Fruit fly (Drosophila melanogaster) whole organism, prepupa: Measurements from ENCODE around the gene CG43407.

ENCODE experiments used
- Blimp-1 ChIP-seq: fragments of 200-800 bp; sonication (Bioruptor generic); optimal IDR thresholded peaks from 3 replicates; lab custom pipeline; 2017; ENCODE audit warnings: missing biosample characterization, missing genetic modification characterization, mild to moderate bottlenecking, moderate library complexity, missing genetic modification reagents
- CG10631 ChIP-seq: fragments of 200-800 bp; sonication (Bioruptor generic); optimal IDR thresholded peaks from 2 replicates; lab custom pipeline; 2016; ENCODE audit warnings: missing biosample characterization, missing genetic modification characterization
- CG10669 ChIP-seq: fragments of 200-800 bp; sonication (Bioruptor generic); optimal IDR thresholded peaks from 3 replicates; lab custom pipeline; 2018; ENCODE audit warnings: missing biosample characterization, mild to moderate bottlenecking, missing genetic modification characterization, moderate library complexity
- CG11762 ChIP-seq: fragments of 200-800 bp; sonication (Bioruptor generic); optimal IDR thresholded peaks from 3 replicates; lab custom pipeline; 2016; ENCODE audit warnings: missing biosample characterization, missing genetic modification characterization; ENCODE audit not compliant: insufficient read depth
- CG11902 ChIP-seq: fragments of 200-800 bp; sonication (Bioruptor generic); optimal IDR thresholded peaks from 3 replicates; lab custom pipeline; 2016; ENCODE audit warnings: missing biosample characterization, missing genetic modification characterization
- CG15336 ChIP-seq: fragments of 200-800 bp; sonication (Bioruptor generic); IDR thresholded peaks from 2 replicates; pipeline ENCODE4 v1.3.6; 2022; ENCODE audit warnings: missing biosample characterization, missing genetic modification characterization
- CG1621 ChIP-seq: fragments of 200-800 bp; sonication (Bioruptor generic); optimal IDR thresholded peaks from 3 replicates; lab custom pipeline; 2018; ENCODE audit warnings: missing biosample characterization, mild to moderate bottlenecking, missing genetic modification characterization
- CG16779 ChIP-seq: fragments of 200-800 bp; sonication (Bioruptor generic); optimal IDR thresholded peaks from 3 replicates; lab custom pipeline; 2017; ENCODE audit warnings: missing biosample characterization, mild to moderate bottlenecking, missing genetic modification characterization
- CG3032 ChIP-seq: fragments of 200-800 bp; optimal IDR thresholded peaks from 2 replicates; lab custom pipeline; 2019; ENCODE audit warnings: missing biosample characterization, mild to moderate bottlenecking, missing genetic modification characterization, moderate library complexity
- CG31627 ChIP-seq: fragments of 200-800 bp; sonication (Bioruptor generic); optimal IDR thresholded peaks from 3 replicates; lab custom pipeline; 2016; ENCODE audit warnings: missing biosample characterization, missing genetic modification characterization
- CG32006 ChIP-seq: fragments of 200-800 bp; sonication (Bioruptor generic); optimal IDR thresholded peaks from 3 replicates; lab custom pipeline; 2017; ENCODE audit warnings: missing biosample characterization, mild to moderate bottlenecking, missing genetic modification characterization
- CG34406 ChIP-seq: fragments of 200-800 bp; sonication (Bioruptor generic); optimal IDR thresholded peaks from 3 replicates; lab custom pipeline; 2016; ENCODE audit warnings: missing biosample characterization, missing genetic modification characterization
- CG4318 ChIP-seq: fragments of 200-800 bp; sonication (Bioruptor generic); optimal IDR thresholded peaks from 3 replicates; lab custom pipeline; 2017; ENCODE audit warnings: missing biosample characterization, mild to moderate bottlenecking, missing genetic modification characterization
- CG6163 ChIP-seq: fragments of 200-800 bp; sonication (Bioruptor generic); IDR thresholded peaks from 3 replicates; pipeline ENCODE4 v1.3.6; 2022; ENCODE audit warnings: missing biosample characterization, missing genetic modification characterization
- CG6276 ChIP-seq: fragments of 200-800 bp; sonication (Bioruptor generic); optimal IDR thresholded peaks from 2 replicates; lab custom pipeline; 2017; ENCODE audit warnings: missing biosample characterization, mild to moderate bottlenecking, missing genetic modification characterization
- CG6792 ChIP-seq: fragments of 200-800 bp; sonication (Bioruptor generic); optimal IDR thresholded peaks from 3 replicates; lab custom pipeline; 2016; ENCODE audit warnings: missing biosample characterization, missing genetic modification characterization
- CG6808 ChIP-seq: fragments of 200-800 bp; sonication (Bioruptor generic); optimal IDR thresholded peaks from 3 replicates; lab custom pipeline; 2017; ENCODE audit warnings: missing biosample characterization, missing genetic modification characterization, mild to moderate bottlenecking, moderate library complexity, missing genetic modification reagents
- CG6854 ChIP-seq: fragments of 200-800 bp; sonication (Bioruptor generic); optimal IDR thresholded peaks from 2 replicates; lab custom pipeline; 2017; ENCODE audit warnings: missing biosample characterization, mild to moderate bottlenecking, missing genetic modification characterization
- CG8119 ChIP-seq: fragments of 200-800 bp; sonication (Bioruptor generic); IDR thresholded peaks from 3 replicates; pipeline ENCODE4 v1.3.6; 2022; ENCODE audit warnings: missing biosample characterization, missing genetic modification characterization
- CG8319 ChIP-seq: fragments of 200-800 bp; sonication (Bioruptor generic); optimal IDR thresholded peaks from 3 replicates; lab custom pipeline; 2016; ENCODE audit warnings: missing biosample characterization, missing genetic modification characterization
- CG8632 ChIP-seq: fragments of 200-800 bp; sonication (Bioruptor generic); optimal IDR thresholded peaks from 3 replicates; lab custom pipeline; 2016; ENCODE audit warnings: missing biosample characterization, missing genetic modification characterization
- CG9139 ChIP-seq: fragments of 200-800 bp; sonication (Bioruptor generic); optimal IDR thresholded peaks from 3 replicates; lab custom pipeline; 2017; ENCODE audit warnings: missing biosample characterization, mild to moderate bottlenecking, missing genetic modification characterization
- Eip78C ChIP-seq: fragments of 200-800 bp; sonication (Bioruptor generic); peaks from one replicate; lab custom pipeline; 2016; ENCODE audit warnings: missing biosample characterization, missing genetic modification characterization
- Eip93F ChIP-seq: fragments of 200-800 bp; sonication (Bioruptor generic); optimal IDR thresholded peaks from 2 replicates; lab custom pipeline; 2016; ENCODE audit warnings: missing biosample characterization, mild to moderate bottlenecking, missing genetic modification characterization
- Ets21C ChIP-seq: fragments of 200-800 bp; sonication (Bioruptor generic); optimal IDR thresholded peaks from 3 replicates; lab custom pipeline; 2016; ENCODE audit warnings: missing biosample characterization, missing genetic modification characterization
- Gug ChIP-seq: fragments of 200-800 bp; sonication (Bioruptor generic); IDR thresholded peaks from 2 replicates; pipeline ENCODE4 v1.3.6; 2022; ENCODE audit warnings: missing biosample characterization, missing genetic modification characterization
- Hr38 ChIP-seq: sonication (Bioruptor generic); optimal IDR thresholded peaks from 2 replicates; lab custom pipeline; 2016; ENCODE audit warnings: missing biosample characterization, missing genetic modification characterization
- Hr39 ChIP-seq: fragments of 200-800 bp; sonication (Bioruptor generic); optimal IDR thresholded peaks from 2 replicates; lab custom pipeline; 2016; ENCODE audit warnings: missing biosample characterization, missing genetic modification characterization
- Hr4 ChIP-seq: fragments of 200-800 bp; sonication (Bioruptor generic); optimal IDR thresholded peaks from 3 replicates; lab custom pipeline; 2016; ENCODE audit warnings: missing biosample characterization, missing genetic modification characterization
- Lpt ChIP-seq: fragments of 200-800 bp; sonication (Bioruptor generic); optimal IDR thresholded peaks from 3 replicates; lab custom pipeline; 2016; ENCODE audit warnings: missing biosample characterization, missing genetic modification characterization
- Met ChIP-seq: fragments of 200-800 bp; sonication (Bioruptor generic); optimal IDR thresholded peaks from 3 replicates; lab custom pipeline; 2016; ENCODE audit warnings: missing biosample characterization, missing genetic modification characterization
- OdsH ChIP-seq: fragments of 200-800 bp; sonication (Bioruptor generic); optimal IDR thresholded peaks from 3 replicates; lab custom pipeline; 2016; ENCODE audit warnings: missing biosample characterization, missing genetic modification characterization
- Smox ChIP-seq: fragments of 200-800 bp; sonication (Bioruptor generic); optimal IDR thresholded peaks from 3 replicates; lab custom pipeline; 2016; ENCODE audit warnings: missing biosample characterization, missing genetic modification characterization
- Sox102F ChIP-seq: fragments of 200-800 bp; sonication (Bioruptor generic); optimal IDR thresholded peaks from 2 replicates; lab custom pipeline; 2016; ENCODE audit warnings: missing biosample characterization, mild to moderate bottlenecking, missing genetic modification characterization
- Sox14 ChIP-seq: fragments of 200-800 bp; sonication (Bioruptor generic); optimal IDR thresholded peaks from 3 replicates; lab custom pipeline; 2016; ENCODE audit warnings: missing biosample characterization, missing genetic modification characterization
- Sox15 ChIP-seq: fragments of 200-800 bp; sonication (Bioruptor generic); optimal IDR thresholded peaks from 3 replicates; lab custom pipeline; 2016; ENCODE audit warnings: missing biosample characterization, missing genetic modification characterization
- acj6 ChIP-seq: fragments of 200-800 bp; sonication (Bioruptor generic); optimal IDR thresholded peaks from 3 replicates; lab custom pipeline; 2016; ENCODE audit warnings: missing biosample characterization, missing genetic modification characterization
- cyc ChIP-seq: fragments of 200-800 bp; sonication (Bioruptor generic); optimal IDR thresholded peaks from 3 replicates; lab custom pipeline; 2016; ENCODE audit warnings: missing biosample characterization, missing genetic modification characterization
- dac ChIP-seq: fragments of 200-800 bp; sonication (Bioruptor generic); optimal IDR thresholded peaks from 2 replicates; lab custom pipeline; 2017; ENCODE audit warnings: missing biosample characterization, mild to moderate bottlenecking, missing genetic modification characterization
- dsx ChIP-seq: fragments of 200-800 bp; optimal IDR thresholded peaks from 3 replicates; lab custom pipeline; 2019; ENCODE audit warnings: missing biosample characterization, mild to moderate bottlenecking, missing genetic modification characterization, moderate library complexity; ENCODE audit not compliant: poor library complexity, severe bottlenecking
- eg ChIP-seq: fragments of 200-800 bp; sonication (Bioruptor generic); IDR thresholded peaks from 3 replicates; pipeline ENCODE4 v1.3.6; 2022; ENCODE audit warnings: missing biosample characterization, missing genetic modification characterization
- esn ChIP-seq: fragments of 200-800 bp; sonication (Bioruptor generic); optimal IDR thresholded peaks from 2 replicates; lab custom pipeline; 2016; ENCODE audit warnings: missing biosample characterization, mild to moderate bottlenecking, missing genetic modification characterization, moderate library complexity
- fd59A ChIP-seq: fragments of 200-800 bp; sonication (Bioruptor generic); optimal IDR thresholded peaks from 2 replicates; lab custom pipeline; 2017; ENCODE audit warnings: missing biosample characterization, mild to moderate bottlenecking, missing genetic modification characterization, missing genetic modification reagents
- fd85E ChIP-seq: fragments of 200-800 bp; sonication (Bioruptor generic); optimal IDR thresholded peaks from 3 replicates; lab custom pipeline; 2016; ENCODE audit warnings: missing biosample characterization, missing genetic modification characterization
- fkh ChIP-seq: fragments of 200-800 bp; sonication (Bioruptor generic); optimal IDR thresholded peaks from 3 replicates; lab custom pipeline; 2017; ENCODE audit warnings: missing biosample characterization, mild to moderate bottlenecking, missing genetic modification characterization, moderate library complexity
- lz ChIP-seq: fragments of 200-800 bp; sonication (Bioruptor generic); optimal IDR thresholded peaks from 3 replicates; lab custom pipeline; 2016; ENCODE audit warnings: missing biosample characterization, missing genetic modification characterization
- net ChIP-seq: fragments of 200-800 bp; sonication (Bioruptor generic); optimal IDR thresholded peaks from 3 replicates; lab custom pipeline; 2016; ENCODE audit warnings: missing biosample characterization, missing genetic modification characterization
- pdm3 ChIP-seq: fragments of 200-800 bp; sonication (Bioruptor generic); optimal IDR thresholded peaks from 3 replicates; lab custom pipeline; 2016; ENCODE audit warnings: missing biosample characterization, missing genetic modification characterization
- spab ChIP-seq: fragments of 200-800 bp; sonication (Bioruptor generic); optimal IDR thresholded peaks from 2 replicates; lab custom pipeline; 2017; ENCODE audit warnings: missing biosample characterization, mild to moderate bottlenecking, missing genetic modification characterization, missing genetic modification reagents
- ss ChIP-seq, 2 experiments: fragments of 200-800 bp; sonication (Bioruptor generic); optimal IDR thresholded peaks; 2 replicates in 1 of 2; 3 replicates in 1 of 2; lab custom pipeline; 2017 to 2018; ENCODE audit warnings: mild to moderate bottlenecking in 2 of 2, missing biosample characterization in 2 of 2, missing genetic modification characterization in 2 of 2, moderate library complexity in 1 of 2
- svp ChIP-seq: fragments of 200-800 bp; sonication (Bioruptor generic); peaks from one replicate; lab custom pipeline; 2016; ENCODE audit warnings: missing biosample characterization, missing genetic modification characterization
- topi ChIP-seq: fragments of 200-800 bp; sonication (Bioruptor generic); optimal IDR thresholded peaks from 3 replicates; lab custom pipeline; 2016; ENCODE audit warnings: missing biosample characterization, missing genetic modification characterization
- vri ChIP-seq: fragments of 200-800 bp; sonication (Bioruptor generic); optimal IDR thresholded peaks from 3 replicates; lab custom pipeline; 2016; ENCODE audit warnings: missing biosample characterization, mild to moderate bottlenecking, missing genetic modification characterization

Gene CG43407

DNA sequence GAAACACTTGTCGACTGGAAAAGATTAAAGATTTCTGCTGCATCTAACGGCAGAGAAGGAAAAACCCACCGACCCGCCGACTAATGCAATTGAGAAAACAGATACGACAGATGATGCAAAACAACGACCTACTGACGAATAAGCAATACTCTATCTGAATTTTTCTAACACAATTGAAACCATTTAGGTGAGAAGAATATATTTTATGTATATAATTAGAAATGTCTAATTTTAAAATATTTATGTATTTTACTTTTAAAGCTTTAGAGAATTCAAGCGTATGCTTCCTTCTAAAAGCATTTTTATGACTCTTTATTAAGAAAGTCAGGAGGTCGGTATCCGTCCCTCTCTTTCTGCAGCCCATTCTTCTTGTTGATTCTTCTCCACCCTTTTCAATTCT lies 25.3 kb upstream of the CG43407 start:
- TF ChIP-seq Met (peak; percentile 24), CG8319 (GFP tag; lab: Kevin White, UChicago) (no peak), cyc (no peak), CG31627 (no peak), Lpt (GFP tag; lab: Kevin White, UChicago) (no peak), svp (peak; percentile 70), dsx (GFP tag; lab: Kevin White, UChicago) (no peak), CG6808 (GFP tag; lab: Kevin White, UChicago) (no peak), eg (GFP tag; lab: Robert Waterston, UW) (peak; percentile 63), CG16779 (tag; lab: Kevin White, UChicago) (no peak), Hr39 (GFP tag; lab: Kevin White, UChicago) (no peak), Eip78C (peak; percentile 64), Sox15 (GFP tag; lab: Kevin White, UChicago) (no peak), CG11762 (GFP tag; lab: Kevin White, UChicago) (no peak), CG3032 (tag; lab: Kevin White, UChicago) (peak; percentile 20), CG4318 (peak; percentile 31), fkh (no peak), CG9139 (no peak), CG8632 (GFP tag; lab: Kevin White, UChicago) (no peak), lz (no peak), acj6 (GFP tag; lab: Kevin White, UChicago) (peak; percentile 18), topi (GFP tag; lab: Kevin White, UChicago) (no peak), Sox102F (GFP tag; lab: Kevin White, UChicago) (no peak), CG6854 (GFP tag; lab: Kevin White, UChicago) (no peak), Hr4 (GFP tag; lab: Kevin White, UChicago) (peak; percentile 3), CG32006 (GFP tag; lab: Kevin White, UChicago) (peak; percentile 57), CG6276 (GFP tag; lab: Kevin White, UChicago) (no peak), CG11902 (GFP tag; lab: Kevin White, UChicago) (no peak), OdsH (GFP tag; lab: Kevin White, UChicago) (peak; percentile 16), spab (GFP tag; lab: Kevin White, UChicago) (no peak), CG10669 (GFP tag; lab: Kevin White, UChicago) (peak; percentile 6), Hr38 (GFP tag; lab: Kevin White, UChicago) (no peak), fd59A (GFP tag; lab: Kevin White, UChicago) (no peak), CG6163 (peak; percentile 59), Smox (no peak), Ets21C (no peak), fd85E (GFP tag; lab: Kevin White, UChicago) (no peak), CG10631 (peak; percentile 46), CG1621 (tag; lab: Kevin White, UChicago) (no peak), net (GFP tag; lab: Kevin White, UChicago) (no peak), esn (peak; percentile 10), Sox14 (GFP tag; lab: Kevin White, UChicago) (no peak), vri (GFP tag; lab: Kevin White, UChicago) (no peak), pdm3 (no peak), CG34406 (GFP tag; lab: Kevin White, UChicago) (peak; percentile 12), Gug (GFP tag; lab: Robert Waterston, UW) (peak; percentile 56; the same call in 1 of the 2 replicates), CG8119 (GFP tag; lab: Robert Waterston, UW) (peak; percentile 54; the same call in 2 of the 3 replicates), dac (GFP tag; lab: Kevin White, UChicago) (no peak), Eip93F (GFP tag; lab: Kevin White, UChicago) (no peak), CG15336 (GFP tag; lab: Robert Waterston, UW) (peak; percentile 70), ss (GFP tag; optimal IDR thresholded peaks at IDR 0.05; lab: Kevin White, UChicago) (no peak), Blimp-1 (GFP tag; lab: Kevin White, UChicago) (no peak), CG6792 (GFP tag; lab: Kevin White, UChicago) (peak; percentile 9)
